Fruit fly (Drosophila melanogaster) whole organism, embryonic: ENCODE results near the gene RpS29.

Source experiments
- CG11560 ChIP-seq: fragments of 200-800 bp; sonication (Bioruptor generic); IDR thresholded peaks from 3 replicates; pipeline ENCODE4 v1.3.6; 2022; ENCODE audit warnings: missing biosample characterization, missing genetic modification characterization
- CG11696 ChIP-seq: fragments of 200-800 bp; sonication (Bioruptor generic); IDR thresholded peaks from 2 replicates; pipeline ENCODE4 v1.3.6; 2022; ENCODE audit warnings: missing biosample characterization, missing genetic modification characterization
- CG1233 ChIP-seq: fragments of 200-800 bp; sonication (Bioruptor generic); optimal IDR thresholded peaks from 4 replicates; lab custom pipeline; 2018; ENCODE audit warnings: missing biosample characterization, mild to moderate bottlenecking, missing genetic modification characterization
- CG12659 ChIP-seq: fragments of 200-800 bp; sonication (Bioruptor generic); optimal IDR thresholded peaks from 3 replicates; lab custom pipeline; 2017; ENCODE audit warnings: mild to moderate bottlenecking, missing biosample characterization, missing genetic modification reagents, missing genetic modification characterization
- CG14667 ChIP-seq: fragments of 200-800 bp; sonication (Bioruptor generic); IDR thresholded peaks from 2 replicates; pipeline ENCODE4 v1.3.6; 2022; ENCODE audit warnings: missing biosample characterization, missing genetic modification characterization
- CG15073 ChIP-seq: fragments of 200-800 bp; sonication (Bioruptor generic); optimal IDR thresholded peaks from 2 replicates; lab custom pipeline; 2016; ENCODE audit warnings: missing biosample characterization, missing genetic modification characterization
- CG1647 ChIP-seq: fragments of 200-800 bp; sonication (Bioruptor generic); optimal IDR thresholded peaks from 3 replicates; lab custom pipeline; 2016; ENCODE audit warnings: missing biosample characterization, missing genetic modification characterization
- CG17361 ChIP-seq: fragments of 200-800 bp; sonication (Bioruptor generic); IDR thresholded peaks from 3 replicates; pipeline ENCODE4 v1.3.6; 2022; ENCODE audit warnings: missing biosample characterization, missing genetic modification characterization
- CG2202 ChIP-seq: fragments of 200-800 bp; sonication (Bioruptor generic); optimal IDR thresholded peaks from 2 replicates; lab custom pipeline; 2018; ENCODE audit warnings: missing biosample characterization, mild to moderate bottlenecking, missing genetic modification characterization
- CG2678 ChIP-seq: fragments of 200-800 bp; sonication (Bioruptor generic); optimal IDR thresholded peaks from 3 replicates; lab custom pipeline; 2019; ENCODE audit warnings: missing biosample characterization, mild to moderate bottlenecking, missing genetic modification characterization, moderate library complexity
- CG30403 ChIP-seq: fragments of 200-800 bp; sonication (Bioruptor generic); optimal IDR thresholded peaks from 3 replicates; lab custom pipeline; 2016; ENCODE audit warnings: missing biosample characterization, missing genetic modification characterization
- CG3407 ChIP-seq: fragments of 200-800 bp; sonication (Bioruptor generic); optimal IDR thresholded peaks from 2 replicates; lab custom pipeline; 2018; ENCODE audit warnings: missing biosample characterization, mild to moderate bottlenecking, missing genetic modification characterization
- CG34422 ChIP-seq: fragments of 200-800 bp; sonication (Bioruptor generic); IDR thresholded peaks from 3 replicates; pipeline ENCODE4 v1.3.6; 2022; ENCODE audit warnings: missing biosample characterization, missing genetic modification characterization
- CG6254 ChIP-seq: fragments of 200-800 bp; sonication (Bioruptor generic); optimal IDR thresholded peaks from 3 replicates; lab custom pipeline; 2017; ENCODE audit warnings: mild to moderate bottlenecking, missing biosample characterization, missing genetic modification reagents, missing genetic modification characterization
- CG6683 ChIP-seq: fragments of 200-800 bp; sonication (Bioruptor generic); optimal IDR thresholded peaks from 2 replicates; lab custom pipeline; 2017; ENCODE audit warnings: missing biosample characterization, mild to moderate bottlenecking, missing genetic modification characterization, missing genetic modification reagents
- CG7372 ChIP-seq: fragments of 200-800 bp; sonication (Bioruptor generic); IDR thresholded peaks from 2 replicates; pipeline ENCODE4 v1.3.6; 2022; ENCODE audit warnings: missing biosample characterization, missing genetic modification characterization
- CG8388 ChIP-seq: fragments of 200-800 bp; sonication (Bioruptor generic); optimal IDR thresholded peaks from 2 replicates; lab custom pipeline; 2019; ENCODE audit warnings: missing biosample characterization, mild to moderate bottlenecking, missing genetic modification characterization, moderate library complexity
- CG8478 ChIP-seq: fragments of >200 bp; optimal IDR thresholded peaks from 2 replicates; lab custom pipeline; 2018
- CG9437 ChIP-seq: fragments of 200-800 bp; sonication (Bioruptor generic); optimal IDR thresholded peaks from 2 replicates; lab custom pipeline; 2018; ENCODE audit warnings: missing biosample characterization, mild to moderate bottlenecking, missing genetic modification characterization
- CG9817 ChIP-seq: fragments of 200-800 bp; sonication (Bioruptor generic); optimal IDR thresholded peaks from 2 replicates; lab custom pipeline; 2018; ENCODE audit warnings: missing biosample characterization, mild to moderate bottlenecking, missing genetic modification characterization, moderate library complexity
- D ChIP-seq, 2 experiments: fragments of 200-800 bp in 1 of 2; fragments of >200 bp in 1 of 2; sonication (Bioruptor generic) in 1 of 2; optimal IDR thresholded peaks; 2 replicates in 1 of 2; 3 replicates in 1 of 2; lab custom pipeline; 2017; ENCODE audit warnings: mild to moderate bottlenecking in 1 of 2, missing biosample characterization in 1 of 2, missing genetic modification characterization in 1 of 2, missing genetic modification reagents in 1 of 2
- Dbx ChIP-seq: fragments of 200-800 bp; sonication (Bioruptor generic); IDR thresholded peaks from 3 replicates; pipeline ENCODE4 v1.3.6; 2022; ENCODE audit warnings: missing biosample characterization, missing genetic modification characterization
- Ets97D ChIP-seq: fragments of 200-800 bp; sonication (Bioruptor generic); optimal IDR thresholded peaks from 3 replicates; lab custom pipeline; 2016; ENCODE audit warnings: missing biosample characterization, missing genetic modification characterization
- Fer3 ChIP-seq: fragments of 200-800 bp; sonication (Bioruptor generic); optimal IDR thresholded peaks from 2 replicates; lab custom pipeline; 2018; ENCODE audit warnings: missing biosample characterization, mild to moderate bottlenecking, missing genetic modification characterization, moderate library complexity
- HmgD ChIP-seq: fragments of 200-800 bp; sonication (Bioruptor generic); optimal IDR thresholded peaks from 3 replicates; lab custom pipeline; 2016; ENCODE audit warnings: missing biosample characterization, missing genetic modification characterization
- Lpt ChIP-seq: fragments of >200 bp; optimal IDR thresholded peaks from 2 replicates; lab custom pipeline; 2018; ENCODE audit warnings: missing biosample characterization, missing genetic modification characterization
- MESR4 ChIP-seq: fragments of 200-800 bp; sonication (Bioruptor generic); optimal IDR thresholded peaks from 2 replicates; lab custom pipeline; 2018; ENCODE audit warnings: missing biosample characterization, mild to moderate bottlenecking, missing genetic modification characterization, moderate library complexity
- Max ChIP-seq: fragments of 200-800 bp; sonication (Bioruptor generic); optimal IDR thresholded peaks from 2 replicates; lab custom pipeline; 2016; ENCODE audit warnings: missing biosample characterization, mild to moderate bottlenecking, missing genetic modification characterization
- Med ChIP-seq: fragments of 200-800 bp; sonication (Bioruptor generic); peaks from one replicate; lab custom pipeline; 2016; ENCODE audit warnings: missing biosample characterization, missing genetic modification characterization, mild to moderate bottlenecking, inconsistent platforms, moderate library complexity
- Meics ChIP-seq: fragments of 200-800 bp; sonication (Bioruptor generic); optimal IDR thresholded peaks from 2 replicates; lab custom pipeline; 2017; ENCODE audit warnings: missing biosample characterization, mild to moderate bottlenecking, missing genetic modification characterization
- Nf-YB ChIP-seq: fragments of 200-800 bp; sonication (Bioruptor generic); optimal IDR thresholded peaks from 3 replicates; lab custom pipeline; 2019; ENCODE audit warnings: missing biosample characterization, mild to moderate bottlenecking, missing genetic modification characterization, moderate library complexity
- btn ChIP-seq: fragments of 200-800 bp; sonication (Bioruptor generic); optimal IDR thresholded peaks from 2 replicates; lab custom pipeline; 2016; ENCODE audit warnings: missing biosample characterization, missing genetic modification characterization
- chm ChIP-seq: fragments of 200-800 bp; sonication (Bioruptor generic); IDR thresholded peaks from 2 replicates; pipeline ENCODE4 v1.3.6; 2022; ENCODE audit warnings: missing biosample characterization, missing genetic modification characterization
- crol ChIP-seq: fragments of 200-800 bp; sonication (Bioruptor generic); IDR thresholded peaks from 2 replicates; pipeline ENCODE4 v1.3.6; 2022; ENCODE audit warnings: missing biosample characterization, missing genetic modification characterization
- da ChIP-seq: fragments of 200-800 bp; sonication (Bioruptor generic); optimal IDR thresholded peaks from 2 replicates; lab custom pipeline; 2016; ENCODE audit warnings: missing biosample characterization, missing genetic modification characterization
- exex ChIP-seq: fragments of 200-800 bp; sonication (Bioruptor generic); optimal IDR thresholded peaks from 4 replicates; lab custom pipeline; 2018; ENCODE audit warnings: missing biosample characterization, mild to moderate bottlenecking, missing genetic modification characterization, moderate library complexity
- gce ChIP-seq: fragments of 200-800 bp; sonication (Bioruptor generic); IDR thresholded peaks from 3 replicates; pipeline ENCODE4 v1.3.6; 2022; ENCODE audit warnings: missing biosample characterization, missing genetic modification characterization
- gsb ChIP-seq: fragments of 200-800 bp; sonication (Bioruptor generic); IDR thresholded peaks from 2 replicates; pipeline ENCODE4 v1.3.6; 2022; ENCODE audit warnings: missing biosample characterization, missing genetic modification characterization
- gt ChIP-seq: fragments of 200-800 bp; sonication (Bioruptor generic); IDR thresholded peaks from 2 replicates; pipeline ENCODE4 v1.3.6; 2022; ENCODE audit warnings: missing biosample characterization, missing genetic modification characterization
- hkb ChIP-seq, 2 experiments: fragments of 200-800 bp in 1 of 2; fragments of >200 bp in 1 of 2; sonication (Bioruptor generic) in 1 of 2; IDR thresholded peaks in 1 of 2; optimal IDR thresholded peaks in 1 of 2; 2 replicates each; pipeline versions ENCODE4 v1.3.6 to Lab custom; 2017 to 2022; ENCODE audit warnings: missing biosample characterization in 1 of 2, missing genetic modification characterization in 1 of 2
- hth ChIP-seq: fragments of >200 bp; optimal IDR thresholded peaks from 2 replicates; lab custom pipeline; 2017; ENCODE audit warnings: inconsistent platforms
- mam ChIP-seq: fragments of 200-800 bp; sonication (Bioruptor generic); optimal IDR thresholded peaks from 3 replicates; lab custom pipeline; 2016; ENCODE audit warnings: missing biosample characterization, missing genetic modification characterization
- mirr ChIP-seq: fragments of 200-800 bp; sonication (Bioruptor generic); optimal IDR thresholded peaks from 3 replicates; lab custom pipeline; 2018; ENCODE audit warnings: missing biosample characterization, mild to moderate bottlenecking, missing genetic modification characterization
- nau ChIP-seq: fragments of 200-800 bp; sonication (Bioruptor generic); optimal IDR thresholded peaks from 3 replicates; lab custom pipeline; 2017; ENCODE audit warnings: missing biosample characterization, mild to moderate bottlenecking, missing genetic modification characterization, missing genetic modification reagents
- nerfin-1 ChIP-seq: fragments of 200-800 bp; sonication (Bioruptor generic); optimal IDR thresholded peaks from 3 replicates; lab custom pipeline; 2019; ENCODE audit warnings: missing biosample characterization, mild to moderate bottlenecking, missing genetic modification characterization, moderate library complexity
- psq ChIP-seq: fragments of 200-800 bp; sonication (Bioruptor generic); optimal IDR thresholded peaks from 2 replicates; lab custom pipeline; 2017; ENCODE audit warnings: missing biosample characterization, missing genetic modification characterization
- pum ChIP-seq: fragments of 200-800 bp; sonication (Bioruptor generic); optimal IDR thresholded peaks from 2 replicates; lab custom pipeline; 2016; ENCODE audit warnings: missing biosample characterization, missing genetic modification characterization
- ranshi ChIP-seq: fragments of 200-800 bp; sonication (Bioruptor generic); IDR thresholded peaks from 2 replicates; pipeline ENCODE4 v1.3.6; 2022; ENCODE audit warnings: missing biosample characterization, missing genetic modification characterization
- sr ChIP-seq: fragments of 200-800 bp; sonication (Bioruptor generic); IDR thresholded peaks from 3 replicates; pipeline ENCODE4 v1.3.6; 2022; ENCODE audit warnings: missing biosample characterization, missing genetic modification characterization
- vvl ChIP-seq: fragments of 200-800 bp; sonication (Bioruptor generic); IDR thresholded peaks from 2 replicates; pipeline ENCODE4 v1.3.6; 2022; ENCODE audit warnings: missing biosample characterization, missing genetic modification characterization
- zfh2 ChIP-seq: fragments of 200-800 bp; sonication (Bioruptor generic); optimal IDR thresholded peaks from 2 replicates; lab custom pipeline; 2016; ENCODE audit warnings: missing biosample characterization, missing genetic modification characterization

Gene RpS29

dm6 chr3R:9791177-9791806 is 13.4 kb downstream of the RpS29 start, which contains the start of the genes CG12945 and CG8507 (continued):
- TF ChIP-seq sr (no peak), mam (peak; percentile 44), CG17361 (GFP tag; lab: Robert Waterston, UW) (peak; percentile 69), CG15073 (GFP tag; lab: Kevin White, UChicago) (no peak), pum (GFP tag; lab: Kevin White, UChicago) (peak; percentile 15), zfh2 (peak; percentile 69), MESR4 (GFP tag; lab: Kevin White, UChicago) (no peak), D (optimal IDR thresholded peaks at IDR 0.05; lab: Kevin White, UChicago) (no peak), D (GFP tag; optimal IDR thresholded peaks at IDR 0.05; lab: Kevin White, UChicago) (no peak), gce (no peak), CG1233 (no peak), exex (no peak), mirr (GFP tag; lab: Kevin White, UChicago) (no peak), gt (GFP tag; lab: Robert Waterston, UW) (no peak), vvl (peak; percentile 31; the same call in 1 of the 2 replicates), CG11696 (no peak), CG12659 (peak; percentile 68), CG2202 (no peak), Meics (GFP tag; lab: Kevin White, UChicago) (peak; percentile 52), da (GFP tag; lab: Kevin White, UChicago) (no peak), hkb (optimal IDR thresholded peaks at IDR 0.05; lab: Kevin White, UChicago) (no peak), hkb (GFP tag; IDR thresholded peaks at IDR 0.05; lab: Robert Waterston, UW) (no peak), Ets97D (GFP tag; lab: Kevin White, UChicago) (peak; percentile 44), CG1647 (GFP tag; lab: Kevin White, UChicago) (no peak), ranshi (GFP tag; lab: Robert Waterston, UW) (no peak), btn (GFP tag; lab: Kevin White, UChicago) (no peak), CG8388 (no peak), CG30403 (GFP tag; lab: Kevin White, UChicago) (peak; percentile 67), CG14667 (GFP tag; lab: Robert Waterston, UW) (no peak), CG6683 (GFP tag; lab: Kevin White, UChicago) (no peak), Nf-YB (GFP tag; lab: Kevin White, UChicago) (no peak), CG9817 (tag; lab: Kevin White, UChicago) (peak; percentile 62), CG2678 (tag; lab: Kevin White, UChicago) (no peak), hth (no peak), psq (GFP tag; lab: Kevin White, UChicago) (no peak), CG6254 (no peak), Dbx (GFP tag; lab: Robert Waterston, UW) (0 out of 3 replicates have a peak, but pooled peaks have one; percentile 18), CG3407 (GFP tag; lab: Kevin White, UChicago) (no peak), Med (GFP tag; lab: Kevin White, UChicago) (peak; percentile 85), Lpt (GFP tag; lab: Kevin White, UChicago) (no peak), Max (GFP tag; lab: Kevin White, UChicago) (peak; percentile 63), CG9437 (GFP tag; lab: Kevin White, UChicago) (peak; percentile 33), CG34422 (GFP tag; lab: Robert Waterston, UW) (no peak), HmgD (GFP tag; lab: Kevin White, UChicago) (no peak), gsb (GFP tag; lab: Robert Waterston, UW) (no peak), nerfin-1 (tag; lab: Kevin White, UChicago) (no peak), nau (GFP tag; lab: Kevin White, UChicago) (no peak), crol (no peak), CG7372 (GFP tag; lab: Robert Waterston, UW) (no peak), Fer3 (tag; lab: Kevin White, UChicago) (peak; percentile 39), chm (GFP tag; lab: Robert Waterston, UW) (no peak), CG8478 (lab: Kevin White, UChicago) (no peak), CG11560 (tag; lab: Robert Waterston, UW) (no peak)
